Worm (Caenorhabditis elegans) whole organism, L1 larva: ENCODE measurements around the gene his-41.
A peak's percentile ranks its signal among the peaks of the same experiment; 100 is the strongest.

Source experiments
- aly-2 ChIP-seq: fragments of 150-350 bp; optimal IDR thresholded peaks from 2 replicates; lab custom pipeline; 2014; ENCODE audit warnings: missing biosample characterization, missing genetic modification characterization
- blmp-1 ChIP-seq: fragments of 150-350 bp; optimal IDR thresholded peaks from 2 replicates; lab custom pipeline; 2014; ENCODE audit warnings: missing biosample characterization, missing genetic modification characterization
- ceh-88 ChIP-seq: fragments of 200-800 bp; sonication (Bioruptor generic); IDR thresholded peaks from 2 replicates; pipeline ENCODE4 v1.3.6; 2022; ENCODE audit warnings: missing genetic modification characterization, missing compliant biosample characterization
- elt-2 ChIP-seq: sonication (generic microtip); optimal IDR thresholded peaks from 2 replicates; lab custom pipeline; 2016; ENCODE audit warnings: missing genetic modification characterization, mild to moderate bottlenecking, inconsistent platforms, missing compliant biosample characterization, missing genetic modification reagents
- elt-3 ChIP-seq, 6 experiments: fragments of 150-350 bp in 1 of 6; sonication (generic microtip); optimal IDR thresholded peaks; 2 replicates each; lab custom pipeline; 2017 to 2018; ENCODE audit warnings: missing biosample characterization in 6 of 6, missing genetic modification characterization in 6 of 6, inconsistent platforms in 1 of 6
- fkh-10 ChIP-seq: sonication (generic microtip); optimal IDR thresholded peaks from 2 replicates; lab custom pipeline; 2017; ENCODE audit warnings: missing biosample characterization, missing genetic modification reagents, missing genetic modification characterization
- fos-1 ChIP-seq: fragments of 150-350 bp; optimal IDR thresholded peaks from 2 replicates; lab custom pipeline; 2014; ENCODE audit warnings: missing biosample characterization, missing genetic modification characterization
- hpl-2 ChIP-seq: fragments of 150-350 bp; optimal IDR thresholded peaks from 2 replicates; lab custom pipeline; 2014; ENCODE audit warnings: missing biosample characterization, missing genetic modification reagents, missing genetic modification characterization
- lin-13 ChIP-seq: fragments of 150-350 bp; optimal IDR thresholded peaks from 2 replicates; lab custom pipeline; 2014; ENCODE audit warnings: missing biosample characterization, missing genetic modification reagents, missing genetic modification characterization
- lin-14 ChIP-seq: fragments of 200-800 bp; sonication (Bioruptor generic); optimal IDR thresholded peaks from 2 replicates; lab custom pipeline; 2018; ENCODE audit warnings: mild to moderate bottlenecking, missing genetic modification characterization, moderate library complexity, missing compliant biosample characterization
- mef-2 ChIP-seq: fragments of 150-350 bp; optimal IDR thresholded peaks from 2 replicates; lab custom pipeline; 2014; ENCODE audit warnings: missing biosample characterization, missing genetic modification characterization
- mep-1 ChIP-seq: fragments of 150-350 bp; optimal IDR thresholded peaks from 2 replicates; lab custom pipeline; 2014; ENCODE audit warnings: missing biosample characterization, missing genetic modification characterization
- nhr-19 ChIP-seq: fragments of 200-800 bp; sonication (Bioruptor generic); conservative IDR thresholded peaks from 2 replicates; pipeline ENCODE4 v1.3.6; 2022; ENCODE audit warnings: missing genetic modification characterization, missing compliant biosample characterization
- nhr-20 ChIP-seq: sonication (generic microtip); optimal IDR thresholded peaks from 2 replicates; lab custom pipeline; 2016; ENCODE audit warnings: mild to moderate bottlenecking, missing genetic modification characterization, missing compliant biosample characterization
- nhr-71 ChIP-seq: sonication (generic microtip); optimal IDR thresholded peaks from 2 replicates; lab custom pipeline; 2016; ENCODE audit warnings: mild to moderate bottlenecking, missing genetic modification characterization, moderate library complexity, missing compliant biosample characterization
- nhr-77 ChIP-seq: fragments of 150-350 bp; optimal IDR thresholded peaks from 2 replicates; lab custom pipeline; 2014; ENCODE audit warnings: missing biosample characterization, missing genetic modification characterization
- nhr-85 ChIP-seq: sonication (generic microtip); peaks from one replicate; lab custom pipeline; 2016; ENCODE audit warnings: missing genetic modification characterization, inconsistent platforms, missing compliant biosample characterization
- snpc-4 ChIP-seq: fragments of 150-350 bp; optimal IDR thresholded peaks from 2 replicates; lab custom pipeline; 2014; ENCODE audit warnings: missing biosample characterization, missing genetic modification characterization
- snu-23 ChIP-seq: sonication (generic microtip); optimal IDR thresholded peaks from 2 replicates; lab custom pipeline; 2016; ENCODE audit warnings: missing genetic modification characterization, missing compliant biosample characterization
- sptf-1 ChIP-seq: fragments of 150-350 bp; optimal IDR thresholded peaks from 2 replicates; lab custom pipeline; 2014; ENCODE audit warnings: missing biosample characterization, missing genetic modification characterization
- tbx-2 ChIP-seq: sonication (generic microtip); optimal IDR thresholded peaks from 2 replicates; lab custom pipeline; 2016; ENCODE audit warnings: missing genetic modification characterization, missing compliant biosample characterization
- xbp-1 ChIP-seq: sonication (generic microtip); optimal IDR thresholded peaks from 2 replicates; lab custom pipeline; 2016; ENCODE audit warnings: missing genetic modification characterization, missing compliant biosample characterization
- zip-4 ChIP-seq: fragments of 200-800 bp; sonication (Bioruptor generic); optimal IDR thresholded peaks from 2 replicates; lab custom pipeline; 2018; ENCODE audit warnings: mild to moderate bottlenecking, missing genetic modification characterization, moderate library complexity, missing compliant biosample characterization
- ztf-11 ChIP-seq, 2 experiments: sonication (generic microtip); optimal IDR thresholded peaks; 2 replicates each; lab custom pipeline; 2016 to 2017; ENCODE audit warnings: missing genetic modification characterization in 2 of 2, missing biosample characterization in 1 of 2, missing compliant biosample characterization in 1 of 2

his-41 gene

DNA sequence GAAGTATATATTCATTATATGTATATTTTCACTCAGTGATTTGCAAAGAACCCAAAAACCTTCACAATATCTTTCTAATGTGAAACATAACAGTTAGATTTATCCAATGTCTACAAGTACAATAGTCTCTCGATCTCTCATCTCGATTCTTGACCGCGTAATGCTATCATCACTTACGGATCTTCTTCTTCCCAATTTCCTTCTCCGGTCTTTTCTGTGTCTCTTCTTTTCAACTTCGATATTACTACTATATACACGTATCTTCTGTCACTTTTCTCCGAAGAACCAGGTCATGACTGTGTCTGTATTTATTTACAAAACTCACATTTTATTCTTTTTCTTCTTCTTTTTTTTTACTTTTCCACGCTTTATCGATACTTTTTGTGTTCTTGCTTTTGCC lies 43.2 kb downstream of the his-41 start:
- peak; percentile 22 for TF ChIP-seq nhr-20 (tag; lab: Kevin White, UChicago)
- no peak for TF ChIP-seq mef-2 (tag; lab: Kevin White, UChicago)
- TF ChIP-seq ztf-11 (tag; optimal IDR thresholded peaks at IDR 0.05; lab: Kevin White, UChicago), result no peak
- no peak for TF ChIP-seq tbx-2
- no peak for TF ChIP-seq fkh-10
- TF ChIP-seq ceh-88 (GFP tag; lab: Robert Waterston, UW), result no peak
- peak in 2 of 6 experiments; percentile 40 to 41 for TF ChIP-seq elt-3 (tag; optimal IDR thresholded peaks at IDR 0.05; lab: Kevin White, UChicago)
- TF ChIP-seq blmp-1 (tag; lab: Kevin White, UChicago), result peak; percentile 68
- TF ChIP-seq mep-1, result peak; percentile 16
- no peak for TF ChIP-seq xbp-1 (tag; lab: Kevin White, UChicago)
- TF ChIP-seq snpc-4 (tag; lab: Kevin White, UChicago), result no peak
- TF ChIP-seq fos-1 (tag; lab: Kevin White, UChicago), result no peak
- no peak for TF ChIP-seq elt-2
- TF ChIP-seq nhr-19 (GFP tag; lab: Robert Waterston, UW), result no peak
- no peak for TF ChIP-seq hpl-2 (GFP tag; lab: Kevin White, UChicago)
- TF ChIP-seq aly-2 (tag; lab: Kevin White, UChicago), result no peak
- no peak for TF ChIP-seq zip-4 (GFP tag; lab: Kevin White, UChicago)
- no peak for TF ChIP-seq lin-13 (GFP tag; lab: Kevin White, UChicago)
- TF ChIP-seq nhr-85 (tag; lab: Kevin White, UChicago), result peak; percentile 68
- TF ChIP-seq snu-23, result peak; percentile 34
- TF ChIP-seq nhr-71 (tag; lab: Kevin White, UChicago), result peak; percentile 5
- peak; percentile 57 for TF ChIP-seq lin-14 (GFP tag; lab: Kevin White, UChicago)
- TF ChIP-seq sptf-1 (tag; lab: Kevin White, UChicago), result no peak
- no peak for TF ChIP-seq nhr-77

DNA sequence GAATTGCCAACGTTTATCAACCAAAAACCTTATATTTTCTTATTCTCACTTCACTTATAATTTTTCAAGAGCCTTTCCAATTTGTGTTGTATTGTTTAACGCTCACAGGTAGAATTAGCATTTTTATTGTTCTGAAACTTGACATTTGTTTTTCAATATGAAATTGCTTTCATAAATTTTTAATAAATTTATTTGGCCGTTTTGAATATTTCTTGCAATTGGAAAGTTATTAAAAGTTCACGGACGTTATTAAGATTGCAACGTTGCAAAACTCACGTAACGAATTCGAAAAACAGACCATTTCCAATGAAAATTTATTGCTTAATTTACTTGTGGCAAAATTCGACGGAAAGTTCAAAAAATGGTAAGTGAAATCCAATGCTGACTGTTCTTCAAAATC lies 45.0 kb downstream of the his-41 start, which contains the start of gene K09G1.2:
TSS of gene K09G1.2 (plus strand) at position 301 of the 400 bp plus-strand sequence.
- no peak for TF ChIP-seq blmp-1 (tag; lab: Kevin White, UChicago)
